Fruit fly (Drosophila melanogaster) whole organism, embryonic: ENCODE results near the gene CG12990.
A peak's percentile ranks its signal among the peaks of the same experiment; 100 is the strongest.

Experiments used
- ATbp ChIP-seq: fragments of 200-800 bp; sonication (Bioruptor generic); optimal IDR thresholded peaks from 2 replicates; lab custom pipeline; 2017; ENCODE audit warnings: missing biosample characterization, mild to moderate bottlenecking, missing genetic modification characterization, missing genetic modification reagents
- Abd-B ChIP-seq: fragments of 200-800 bp; sonication (Bioruptor generic); optimal IDR thresholded peaks from 2 replicates; lab custom pipeline; 2018; ENCODE audit warnings: missing biosample characterization, mild to moderate bottlenecking, missing genetic modification characterization, moderate library complexity
- Asciz ChIP-seq: fragments of 200-800 bp; sonication (Bioruptor generic); optimal IDR thresholded peaks from 2 replicates; lab custom pipeline; 2017; ENCODE audit warnings: missing biosample characterization, mild to moderate bottlenecking, missing genetic modification characterization, missing genetic modification reagents
- CG1024 ChIP-seq: fragments of 200-800 bp; sonication (Bioruptor generic); IDR thresholded peaks from 2 replicates; pipeline ENCODE4 v1.3.6; 2022; ENCODE audit warnings: missing biosample characterization, missing genetic modification characterization
- CG12236 ChIP-seq: fragments of 200-800 bp; sonication (Bioruptor generic); optimal IDR thresholded peaks from 2 replicates; lab custom pipeline; 2016; ENCODE audit warnings: missing biosample characterization, missing genetic modification characterization
- CG13894 ChIP-seq: fragments of 200-800 bp; sonication (Bioruptor generic); optimal IDR thresholded peaks from 3 replicates; lab custom pipeline; 2018; ENCODE audit warnings: missing biosample characterization, mild to moderate bottlenecking, missing genetic modification characterization, moderate library complexity
- CG15696 ChIP-seq: fragments of 200-800 bp; sonication (Bioruptor generic); optimal IDR thresholded peaks from 2 replicates; lab custom pipeline; 2019; ENCODE audit warnings: missing biosample characterization, mild to moderate bottlenecking, missing genetic modification characterization, moderate library complexity
- CG16813 ChIP-seq: fragments of 200-800 bp; sonication (Bioruptor generic); IDR thresholded peaks from 3 replicates; pipeline ENCODE4 v1.3.6; 2022; ENCODE audit warnings: missing biosample characterization, missing genetic modification characterization; ENCODE audit not compliant: partially characterized antibody
- CG16815 ChIP-seq: fragments of 200-800 bp; sonication (Bioruptor generic); optimal IDR thresholded peaks from 3 replicates; lab custom pipeline; 2017; ENCODE audit warnings: missing biosample characterization, mild to moderate bottlenecking, missing genetic modification characterization
- CG17328 ChIP-seq: fragments of 200-800 bp; sonication (Bioruptor generic); IDR thresholded peaks from 2 replicates; pipeline ENCODE4 v1.3.6; 2022; ENCODE audit warnings: missing biosample characterization, missing genetic modification characterization
- CG17361 ChIP-seq: fragments of 200-800 bp; sonication (Bioruptor generic); IDR thresholded peaks from 3 replicates; pipeline ENCODE4 v1.3.6; 2022; ENCODE audit warnings: missing biosample characterization, missing genetic modification characterization
- CG1792 ChIP-seq: fragments of 200-800 bp; sonication (Bioruptor generic); optimal IDR thresholded peaks from 2 replicates; lab custom pipeline; 2016; ENCODE audit warnings: missing biosample characterization, missing genetic modification characterization
- CG2202 ChIP-seq: fragments of 200-800 bp; sonication (Bioruptor generic); optimal IDR thresholded peaks from 2 replicates; lab custom pipeline; 2018; ENCODE audit warnings: missing biosample characterization, mild to moderate bottlenecking, missing genetic modification characterization
- CG2875 ChIP-seq: fragments of 200-800 bp; sonication (Bioruptor generic); optimal IDR thresholded peaks from 2 replicates; lab custom pipeline; 2017; ENCODE audit warnings: missing biosample characterization, mild to moderate bottlenecking, missing genetic modification characterization, missing genetic modification reagents
- CG3065 ChIP-seq: fragments of 200-800 bp; sonication (Bioruptor generic); optimal IDR thresholded peaks from 2 replicates; lab custom pipeline; 2016; ENCODE audit warnings: missing biosample characterization, missing genetic modification characterization
- CG32532 ChIP-seq: fragments of 200-800 bp; sonication (Bioruptor generic); IDR thresholded peaks from 2 replicates; pipeline ENCODE4 v1.3.6; 2022; ENCODE audit warnings: missing biosample characterization, missing genetic modification characterization
- CG32767 ChIP-seq: fragments of 200-800 bp; sonication (Bioruptor generic); IDR thresholded peaks from 2 replicates; pipeline ENCODE4 v1.3.6; 2022; ENCODE audit warnings: missing biosample characterization, missing genetic modification characterization
- CG4424 ChIP-seq: fragments of 200-800 bp; sonication (Bioruptor generic); optimal IDR thresholded peaks from 3 replicates; lab custom pipeline; 2016; ENCODE audit warnings: missing biosample characterization, missing genetic modification characterization
- CG8290 ChIP-seq, 3 experiments: fragments of 200-800 bp; sonication (Bioruptor generic); optimal IDR thresholded peaks; 2 replicates each; lab custom pipeline; 2016 to 2019; ENCODE audit warnings: missing biosample characterization in 3 of 3, missing genetic modification characterization in 3 of 3, mild to moderate bottlenecking in 2 of 3, moderate library complexity in 1 of 3
- CG8359 ChIP-seq: fragments of 200-800 bp; sonication (Bioruptor generic); optimal IDR thresholded peaks from 2 replicates; lab custom pipeline; 2017; ENCODE audit warnings: missing biosample characterization, mild to moderate bottlenecking, missing genetic modification characterization, borderline replicate concordance
- CG8765 ChIP-seq: fragments of 200-800 bp; sonication (Bioruptor generic); IDR thresholded peaks from 2 replicates; pipeline ENCODE4 v1.3.6; 2022; ENCODE audit warnings: missing biosample characterization, missing genetic modification characterization
- CG9932 ChIP-seq: fragments of 200-800 bp; sonication (Bioruptor generic); IDR thresholded peaks from 2 replicates; pipeline ENCODE4 v1.3.6; 2022; ENCODE audit warnings: missing biosample characterization, missing genetic modification characterization
- D19B ChIP-seq: fragments of 200-800 bp; sonication (Bioruptor generic); optimal IDR thresholded peaks from 2 replicates; lab custom pipeline; 2017; ENCODE audit warnings: missing biosample characterization, mild to moderate bottlenecking, missing genetic modification characterization
- Dbx ChIP-seq: fragments of 200-800 bp; sonication (Bioruptor generic); IDR thresholded peaks from 3 replicates; pipeline ENCODE4 v1.3.6; 2022; ENCODE audit warnings: missing biosample characterization, missing genetic modification characterization
- Ets97D ChIP-seq: fragments of 200-800 bp; sonication (Bioruptor generic); optimal IDR thresholded peaks from 3 replicates; lab custom pipeline; 2016; ENCODE audit warnings: missing biosample characterization, missing genetic modification characterization
- Hsf ChIP-seq: fragments of 200-800 bp; sonication (Bioruptor generic); optimal IDR thresholded peaks from 3 replicates; lab custom pipeline; 2016; ENCODE audit warnings: missing biosample characterization, missing genetic modification characterization
- Nf-YC ChIP-seq: fragments of 200-800 bp; optimal IDR thresholded peaks from 3 replicates; lab custom pipeline; 2019; ENCODE audit warnings: missing biosample characterization, mild to moderate bottlenecking, missing genetic modification characterization, moderate library complexity
- Optix ChIP-seq: fragments of 200-800 bp; sonication (Bioruptor generic); IDR thresholded peaks from 3 replicates; pipeline ENCODE4 v1.3.6; 2022; ENCODE audit warnings: missing biosample characterization, missing genetic modification characterization
- PHDP ChIP-seq: fragments of 200-800 bp; sonication (Bioruptor generic); optimal IDR thresholded peaks from 3 replicates; lab custom pipeline; 2018; ENCODE audit warnings: missing biosample characterization, mild to moderate bottlenecking, missing genetic modification characterization, moderate library complexity
- Side ChIP-seq: fragments of 200-800 bp; sonication (Bioruptor generic); optimal IDR thresholded peaks from 2 replicates; lab custom pipeline; 2016; ENCODE audit warnings: missing biosample characterization, missing genetic modification characterization
- Sox100B ChIP-seq: fragments of 200-800 bp; sonication (Bioruptor generic); optimal IDR thresholded peaks from 3 replicates; lab custom pipeline; 2018; ENCODE audit warnings: missing biosample characterization, mild to moderate bottlenecking, missing genetic modification characterization
- ci ChIP-seq: fragments of 200-800 bp; sonication (Bioruptor generic); IDR thresholded peaks from 3 replicates; pipeline ENCODE4 v1.3.6; 2022; ENCODE audit warnings: missing biosample characterization, missing genetic modification characterization
- dan ChIP-seq: fragments of 200-800 bp; sonication (Bioruptor generic); IDR thresholded peaks from 2 replicates; pipeline ENCODE4 v1.3.6; 2022; ENCODE audit warnings: missing biosample characterization, missing genetic modification characterization
- dimm ChIP-seq: fragments of 200-800 bp; sonication (Bioruptor generic); IDR thresholded peaks from 2 replicates; pipeline ENCODE4 v1.3.6; 2022; ENCODE audit warnings: missing biosample characterization, missing genetic modification characterization
- ems ChIP-seq: fragments of 200-800 bp; sonication (Bioruptor generic); optimal IDR thresholded peaks from 3 replicates; lab custom pipeline; 2016; ENCODE audit warnings: missing biosample characterization, missing genetic modification characterization
- en ChIP-seq: fragments of 200-800 bp; sonication (Bioruptor generic); optimal IDR thresholded peaks from 2 replicates; lab custom pipeline; 2016; ENCODE audit warnings: missing biosample characterization, missing genetic modification characterization
- eyg ChIP-seq: fragments of 200-800 bp; sonication (Bioruptor generic); optimal IDR thresholded peaks from 3 replicates; lab custom pipeline; 2016; ENCODE audit warnings: missing biosample characterization, missing genetic modification characterization
- prd ChIP-seq, 3 experiments: fragments of >200 bp in 2 of 3; fragments of 200-800 bp in 1 of 3; sonication (Bioruptor generic) in 1 of 3; optimal IDR thresholded peaks in 2 of 3; IDR thresholded peaks in 1 of 3; 2 replicates in 2 of 3; 3 replicates in 1 of 3; pipeline versions ENCODE4 v1.3.6 to Lab custom; 2017 to 2022; ENCODE audit warnings: missing biosample characterization in 1 of 3, missing genetic modification characterization in 1 of 3
- rib ChIP-seq: fragments of 200-800 bp; sonication (Bioruptor generic); IDR thresholded peaks from 2 replicates; pipeline ENCODE4 v1.3.6; 2022; ENCODE audit warnings: missing biosample characterization, missing genetic modification characterization
- run ChIP-seq: fragments of 200-800 bp; sonication (Bioruptor generic); optimal IDR thresholded peaks from 3 replicates; lab custom pipeline; 2018; ENCODE audit warnings: missing biosample characterization, mild to moderate bottlenecking, missing genetic modification characterization
- sd ChIP-seq: fragments of 200-800 bp; sonication (Bioruptor generic); optimal IDR thresholded peaks from 3 replicates; lab custom pipeline; 2018; ENCODE audit warnings: missing biosample characterization, mild to moderate bottlenecking, missing genetic modification characterization, moderate library complexity
- sima ChIP-seq: fragments of 200-800 bp; sonication (Bioruptor generic); optimal IDR thresholded peaks from 2 replicates; lab custom pipeline; 2016; ENCODE audit warnings: missing biosample characterization, missing genetic modification characterization
- sqz ChIP-seq: fragments of 200-800 bp; sonication (Bioruptor generic); optimal IDR thresholded peaks from 3 replicates; lab custom pipeline; 2018; ENCODE audit warnings: missing biosample characterization, mild to moderate bottlenecking, missing genetic modification characterization
- ssp ChIP-seq: fragments of 200-800 bp; sonication (Bioruptor generic); IDR thresholded peaks from 2 replicates; pipeline ENCODE4 v1.3.6; 2022; ENCODE audit warnings: missing biosample characterization, missing genetic modification characterization
- trem ChIP-seq: fragments of 200-800 bp; optimal IDR thresholded peaks from 3 replicates; lab custom pipeline; 2019; ENCODE audit warnings: missing biosample characterization, mild to moderate bottlenecking, missing genetic modification characterization, moderate library complexity
- tx ChIP-seq: fragments of 200-800 bp; sonication (Bioruptor generic); optimal IDR thresholded peaks from 2 replicates; lab custom pipeline; 2016; ENCODE audit warnings: missing biosample characterization, missing genetic modification characterization
- vnd ChIP-seq: fragments of 200-800 bp; sonication (Bioruptor generic); IDR thresholded peaks from 3 replicates; pipeline ENCODE4 v1.3.6; 2022; ENCODE audit warnings: missing biosample characterization, missing genetic modification characterization; ENCODE audit not compliant: partially characterized antibody
- wdn ChIP-seq: fragments of 200-800 bp; sonication (Bioruptor generic); IDR thresholded peaks from 2 replicates; pipeline ENCODE4 v1.3.6; 2022; ENCODE audit warnings: missing biosample characterization, missing genetic modification characterization
- wor ChIP-seq: fragments of 200-800 bp; sonication (Bioruptor generic); IDR thresholded peaks from 2 replicates; pipeline ENCODE4 v1.3.6; 2022; ENCODE audit warnings: missing biosample characterization, missing genetic modification characterization

Gene CG12990

dm6 chrX:17658207-17659118 is 13.2 kb downstream of the CG12990 start (continued):
- TF ChIP-seq Ets97D (GFP tag; lab: Kevin White, UChicago): no peak
- no peak for TF ChIP-seq CG8765 (GFP tag; lab: Robert Waterston, UW)
- TF ChIP-seq Side: no peak
- TF ChIP-seq CG2875 (GFP tag; lab: Kevin White, UChicago): no peak
- TF ChIP-seq dimm (GFP tag; lab: Robert Waterston, UW): no peak
- TF ChIP-seq D19B (GFP tag; lab: Kevin White, UChicago): no peak
- peak; percentile 48; the same call in 1 of the 3 replicates for TF ChIP-seq ci (GFP tag; lab: Robert Waterston, UW)
- TF ChIP-seq CG8359 (GFP tag; lab: Kevin White, UChicago): no peak
- TF ChIP-seq dan (GFP tag; lab: Robert Waterston, UW): no peak
- TF ChIP-seq CG4424 (GFP tag; lab: Kevin White, UChicago): no peak
- TF ChIP-seq ssp (GFP tag; lab: Robert Waterston, UW): no peak
- TF ChIP-seq ATbp (GFP tag; lab: Kevin White, UChicago): peak; percentile 50
- no peak for TF ChIP-seq CG9932 (GFP tag; lab: Robert Waterston, UW)
- TF ChIP-seq Hsf (GFP tag; lab: Kevin White, UChicago): no peak
- TF ChIP-seq CG32532 (GFP tag; lab: Robert Waterston, UW): peak; percentile 39; the same call in 1 of the 2 replicates
- no peak for TF ChIP-seq CG1792 (GFP tag; lab: Kevin White, UChicago)
- TF ChIP-seq sqz (GFP tag; lab: Kevin White, UChicago): peak; percentile 4
- TF ChIP-seq CG8290 (GFP tag; optimal IDR thresholded peaks at IDR 0.05; lab: Kevin White, UChicago): no peak
- TF ChIP-seq CG8290 (tag; optimal IDR thresholded peaks at IDR 0.05; lab: Kevin White, UChicago): peak in 1 of 2 experiments; percentile 49
- TF ChIP-seq prd (optimal IDR thresholded peaks at IDR 0.05; lab: Kevin White, UChicago): no peak
- TF ChIP-seq prd (GFP tag; IDR thresholded peaks at IDR 0.05; lab: Robert Waterston, UW): no peak
- no peak for TF ChIP-seq CG16815 (GFP tag; lab: Kevin White, UChicago)
- TF ChIP-seq CG32767 (GFP tag; lab: Robert Waterston, UW): 0 out of 2 replicates have a peak, but pooled peaks have one; percentile 34
- no peak for TF ChIP-seq wor
- no peak for TF ChIP-seq tx
- no peak for TF ChIP-seq Dbx
- TF ChIP-seq CG12236: no peak
- TF ChIP-seq Optix (GFP tag; lab: Robert Waterston, UW): no peak
- TF ChIP-seq Nf-YC (tag; lab: Kevin White, UChicago): peak; percentile 4
- no peak for TF ChIP-seq PHDP (tag; lab: Kevin White, UChicago)
- no peak for TF ChIP-seq trem (tag; lab: Kevin White, UChicago)
- TF ChIP-seq CG3065 (GFP tag; lab: Kevin White, UChicago): no peak
- TF ChIP-seq eyg (GFP tag; lab: Kevin White, UChicago): no peak
- no peak for TF ChIP-seq CG2202 (tag; lab: Kevin White, UChicago)
- no peak for TF ChIP-seq CG17328 (GFP tag; lab: Robert Waterston, UW)
- TF ChIP-seq CG16813 (GFP tag; lab: Robert Waterston, UW): no peak
- TF ChIP-seq Sox100B (GFP tag; lab: Kevin White, UChicago): no peak
- TF ChIP-seq run (tag; lab: Kevin White, UChicago): no peak
- TF ChIP-seq wdn (GFP tag; lab: Robert Waterston, UW): 0 out of 2 replicates have a peak, but pooled peaks have one; percentile 10
- no peak for TF ChIP-seq CG13894
- TF ChIP-seq ems (GFP tag; lab: Kevin White, UChicago): no peak
- no peak for TF ChIP-seq CG1024
- no peak for TF ChIP-seq sd
- no peak for TF ChIP-seq vnd (GFP tag; lab: Robert Waterston, UW)
- no peak for TF ChIP-seq Abd-B (GFP tag; lab: Kevin White, UChicago)
- TF ChIP-seq Asciz (GFP tag; lab: Kevin White, UChicago): no peak
- no peak for TF ChIP-seq en
- TF ChIP-seq CG15696 (tag; lab: Kevin White, UChicago): no peak
- TF ChIP-seq CG17361 (GFP tag; lab: Robert Waterston, UW): no peak
- TF ChIP-seq sima (GFP tag; lab: Kevin White, UChicago): no peak
- no peak for TF ChIP-seq rib (GFP tag; lab: Robert Waterston, UW)
